Fruit fly (Drosophila melanogaster) Kc167 (cell line): ENCODE data around the gene N.

Experiments used
- Sin3A ChIP-seq: fragments of >200 bp; optimal IDR thresholded peaks from 2 replicates; lab custom pipeline; 2018; ENCODE audit warnings: missing external identifiers
- insv ChIP-seq: fragments of >200 bp; optimal IDR thresholded peaks from 3 replicates; lab custom pipeline; 2018; ENCODE audit warnings: missing external identifiers
- psq ChIP-seq: fragments of >200 bp; optimal IDR thresholded peaks from 2 replicates; lab custom pipeline; 2017; ENCODE audit warnings: missing external identifiers

dm6 chrX:3097008-3097407 lies 37.7 kb upstream of the N start:
- TF ChIP-seq psq (lab: Kevin White, UChicago) (no peak), Sin3A (lab: Kevin White, UChicago) (no peak), insv (lab: Kevin White, UChicago) (no peak)
